Worm (Caenorhabditis elegans): ENCODE data around the gene fbxc-22.

fbxc-22 gene

DNA sequence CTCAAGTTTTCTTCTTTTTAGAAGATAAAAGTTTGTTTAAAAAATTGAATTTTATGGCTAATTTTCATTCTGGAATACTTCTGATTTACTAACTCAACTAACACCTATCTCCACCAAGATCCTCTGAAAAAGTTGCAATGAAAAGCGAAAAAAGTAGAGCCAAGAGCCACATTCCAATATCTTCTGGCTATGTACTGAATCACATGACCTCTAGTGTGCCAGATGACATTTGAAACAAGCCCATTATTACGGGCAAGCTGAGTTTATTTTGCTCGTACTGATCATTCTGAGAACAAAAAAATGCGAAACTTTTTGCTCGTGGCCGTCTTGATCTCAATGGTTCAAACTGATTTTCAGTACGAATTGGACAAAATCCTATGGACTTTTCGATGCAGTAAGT, 11.8 kb downstream of the fbxc-22 start, which contains the start of gene irld-36:
TSS of gene irld-36 (plus strand) at position 301 of the 400 bp plus-strand sequence.
- TF ChIP-seq egl-43 (GFP tag; IDR thresholded peaks at IDR 0.05), result no peak

DNA sequence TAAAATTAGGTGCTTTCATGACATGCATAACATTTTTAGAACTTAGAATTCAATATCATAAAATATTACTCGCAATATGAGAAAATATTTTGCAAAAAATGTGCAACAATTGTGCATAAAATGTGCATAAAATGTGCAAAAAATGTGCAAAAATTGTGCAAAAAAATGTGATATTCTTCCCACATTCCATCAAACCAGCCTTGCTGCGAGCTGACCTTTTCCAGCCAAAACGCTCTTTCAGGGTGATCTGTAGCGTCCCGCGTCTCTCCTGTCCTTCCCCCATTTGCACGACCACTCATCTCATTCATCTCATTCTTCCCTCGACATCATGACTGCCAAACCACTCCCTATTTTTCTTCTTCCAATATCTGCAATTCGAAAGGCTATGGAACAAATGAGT, 14.8 kb downstream of the fbxc-22 start, which contains the start of gene fbxb-17:
TSS of gene fbxb-17 (plus strand) at position 301 of the 400 bp plus-strand sequence.
- TF ChIP-seq unc-62 (GFP tag; optimal IDR thresholded peaks at IDR 0.05 in 1 of 2), result peak in 1 of 2 experiments; percentile 5
- TF ChIP-seq unc-62 (tag; optimal IDR thresholded peaks at IDR 0.05), result no peak
- no peak for TF ChIP-seq saeg-2 (GFP tag; IDR thresholded peaks at IDR 0.05)

DNA sequence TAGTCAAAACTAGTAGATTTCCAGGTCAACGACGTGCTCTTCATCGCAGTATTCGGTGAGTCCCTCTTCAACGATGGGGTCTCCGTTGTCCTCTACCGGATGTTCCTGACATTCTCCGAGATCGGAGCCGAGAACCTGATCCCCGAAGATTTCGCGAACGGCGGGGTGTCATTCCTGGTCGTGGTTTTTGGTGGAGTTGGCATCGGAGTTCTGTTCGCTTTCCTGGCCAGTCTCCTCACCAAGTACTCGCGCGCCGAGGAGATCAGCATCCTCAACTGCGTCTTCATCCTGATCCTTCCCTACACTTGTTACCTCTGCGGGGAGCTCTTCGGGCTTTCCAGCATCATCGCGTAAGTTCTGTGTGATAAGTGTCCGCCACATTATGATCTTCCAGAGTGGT, 18.2 kb downstream of the fbxc-22 start:
- TF ChIP-seq set-16 (GFP tag; IDR thresholded peaks at IDR 0.05), result peak; percentile 68; the same call in 1 of the 2 replicates
- no peak for TF ChIP-seq F37D6.2 (tag; optimal IDR thresholded peaks at IDR 0.05)
- TF ChIP-seq aha-1 (tag), result peak; percentile 54

DNA sequence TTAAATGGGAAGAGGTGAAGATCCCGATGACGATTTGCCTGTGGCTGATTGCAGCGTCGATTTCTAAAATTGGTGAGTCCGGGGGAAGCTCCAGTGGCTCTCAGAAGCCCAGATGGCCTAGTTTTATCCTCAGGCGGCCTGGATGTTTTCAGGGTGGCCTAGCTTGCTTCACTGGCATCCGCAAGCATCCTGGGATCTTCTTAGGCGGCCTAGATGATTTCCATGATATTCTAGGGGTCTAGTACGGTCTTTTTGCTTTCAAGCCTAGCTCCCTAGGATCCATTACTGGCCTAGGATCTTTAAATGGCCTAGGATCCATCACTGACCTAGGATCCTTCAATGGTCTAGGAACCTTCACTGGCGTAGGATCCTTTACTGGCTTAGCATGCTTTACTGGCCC, 19.9 kb downstream of the fbxc-22 start:
- TF ChIP-seq daf-12 (tag; optimal IDR thresholded peaks at IDR 0.05) (no peak), lin-1 (GFP tag; IDR thresholded peaks at IDR 0.05) (no peak), ceh-62 (tag; optimal IDR thresholded peaks at IDR 0.05) (no peak), aha-1 (tag) (peak; percentile 91), nhr-10 (tag; optimal IDR thresholded peaks at IDR 0.05) (no peak), aly-2 (tag; optimal IDR thresholded peaks at IDR 0.05) (no peak)

DNA sequence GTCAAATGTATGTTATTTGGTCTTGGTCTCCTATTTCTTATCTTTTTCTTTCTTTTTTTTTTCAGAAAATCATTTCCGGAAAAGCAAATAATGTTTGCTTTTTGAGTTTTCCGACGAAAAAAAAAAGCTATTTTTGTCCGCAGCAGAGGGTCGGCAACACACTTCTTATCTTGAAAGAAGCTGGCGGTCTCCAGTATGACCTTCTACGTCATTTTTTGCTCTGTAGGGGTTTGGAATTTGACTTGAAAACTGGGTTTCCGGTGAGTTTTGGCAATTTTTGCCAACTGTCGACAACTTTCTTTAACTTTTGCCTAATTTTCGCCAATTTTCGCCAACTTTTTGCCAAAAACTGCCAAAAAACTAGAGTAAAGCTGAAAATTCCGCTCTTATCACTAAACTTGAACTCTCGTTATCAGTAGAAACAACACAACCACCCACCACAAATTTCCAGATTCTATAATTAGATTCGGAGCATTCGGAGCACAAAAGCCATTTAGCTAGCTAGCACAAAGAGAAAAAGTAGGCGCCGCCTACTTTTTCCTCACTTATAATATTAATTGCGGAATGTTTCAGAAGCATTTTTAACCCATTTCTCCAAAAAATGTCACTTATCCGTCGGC, 20.5 kb downstream of the fbxc-22 start, which contains the start of gene nhx-6:
TSS of gene nhx-6 (plus strand) at position 570 of the 620 bp plus-strand sequence.
- peak; percentile 25 for TF ChIP-seq hlh-11 (tag; optimal IDR thresholded peaks at IDR 0.05)
- peak; percentile 46 for TF ChIP-seq aha-1 (tag)
- no peak for TF ChIP-seq T26A8.4 (GFP tag; IDR thresholded peaks at IDR 0.05)
- TF ChIP-seq nhr-28 (tag; optimal IDR thresholded peaks at IDR 0.05), result peak; percentile 6

DNA sequence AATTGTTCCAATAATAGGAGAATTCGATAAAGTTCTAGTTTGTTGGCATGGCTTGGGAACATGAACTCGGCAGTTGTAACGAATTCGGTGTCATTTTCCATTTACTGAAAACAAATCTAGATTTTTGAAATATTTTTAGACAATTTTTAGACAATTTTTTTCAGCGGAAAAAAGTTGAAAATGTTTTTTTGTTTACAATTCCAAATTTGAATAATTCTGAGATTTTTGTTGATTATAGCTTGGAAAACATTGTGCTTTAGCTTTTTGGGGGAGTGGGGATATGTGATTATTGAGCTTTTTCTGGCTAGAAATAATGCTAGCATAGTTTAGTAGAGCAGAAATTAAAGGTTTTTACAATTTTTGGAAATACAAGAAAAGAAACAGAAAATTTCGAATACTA, 22.0 kb downstream of the fbxc-22 start, which contains the start of gene srw-97:
TSS of gene srw-97 (minus strand) at position 101 of the 400 bp plus-strand sequence.
- TF ChIP-seq unc-62 (GFP tag; optimal IDR thresholded peaks at IDR 0.05 in 1 of 2), result peak in 1 of 2 experiments; percentile 62
- no peak for TF ChIP-seq unc-62 (tag; optimal IDR thresholded peaks at IDR 0.05)
- no peak for TF ChIP-seq snpc-4 (tag; optimal IDR thresholded peaks at IDR 0.05)

DNA sequence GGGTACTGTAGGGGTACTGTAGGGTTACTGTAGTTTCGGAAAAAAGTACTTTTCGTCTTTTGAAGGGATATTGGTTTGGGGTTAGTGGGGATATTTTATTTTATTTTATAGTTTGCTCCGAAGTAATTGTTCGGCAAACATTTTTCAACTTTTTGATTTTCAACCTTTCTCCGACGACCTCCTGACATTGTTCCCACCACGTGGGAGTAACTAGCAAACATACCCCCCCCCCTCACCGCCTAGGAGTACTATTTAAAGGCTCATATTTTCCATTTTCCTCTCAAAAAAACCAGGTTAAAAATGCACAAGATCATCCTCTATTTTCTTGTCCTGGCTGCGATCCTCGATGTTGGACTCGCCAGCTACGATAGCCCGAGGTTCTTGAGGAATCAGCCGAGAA, 24.9 kb downstream of the fbxc-22 start, which contains the start of gene srlf-29:
TSS of gene srlf-29 (plus strand) at position 301 of the 400 bp plus-strand sequence.
- TF ChIP-seq T20F7.1 (GFP tag; optimal IDR thresholded peaks at IDR 0.05) (no peak), unc-62 (GFP tag; optimal IDR thresholded peaks at IDR 0.05 in 1 of 2) (peak in 1 of 2 experiments; percentile 49), unc-62 (tag; optimal IDR thresholded peaks at IDR 0.05) (no peak)

DNA sequence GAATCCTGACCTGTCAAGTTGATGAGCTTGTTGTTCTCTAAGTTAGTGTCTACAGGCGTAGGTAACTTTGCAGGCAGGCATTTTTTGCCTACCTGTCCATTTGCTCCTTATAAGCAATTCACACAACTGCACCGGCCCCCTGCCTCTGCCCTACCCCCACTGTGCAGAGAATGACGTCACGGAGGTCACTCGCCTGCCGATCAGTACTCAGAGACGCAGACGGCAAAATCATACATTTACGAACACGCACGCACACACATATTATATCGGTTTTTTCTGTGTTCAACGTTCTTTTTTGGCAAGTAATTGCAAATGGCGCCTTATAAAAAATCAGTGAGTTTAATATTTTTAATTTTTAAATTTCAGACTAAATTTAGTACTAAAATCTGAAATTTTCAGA, 27.4 kb downstream of the fbxc-22 start, which contains the start of gene duxl-1:
TSS of gene duxl-1 (plus strand) at position 184 of the 400 bp plus-strand sequence.
- TF ChIP-seq Y75B8A.6 (GFP tag; IDR thresholded peaks at IDR 0.05) (no peak), nhr-42 (GFP tag; IDR thresholded peaks at IDR 0.05) (no peak), mes-2 (tag; optimal IDR thresholded peaks at IDR 0.05; ENCODE audit: poor library complexity, severe bottlenecking) (peak; percentile 71), aha-1 (tag) (peak; percentile 93), mxl-3 (GFP tag; optimal IDR thresholded peaks at IDR 0.05) (peak; percentile 7), dmd-6 (GFP tag; IDR thresholded peaks at IDR 0.05) (peak; percentile 76), dmd-8 (GFP tag; IDR thresholded peaks at IDR 0.05) (no peak), nhr-102 (tag; optimal IDR thresholded peaks at IDR 0.05) (peak; percentile 11), rbr-2 (tag; optimal IDR thresholded peaks at IDR 0.05) (no peak), daf-8 (GFP tag; IDR thresholded peaks at IDR 0.05) (no peak), duxl-1 (tag; optimal IDR thresholded peaks at IDR 0.05; ENCODE audit: poor library complexity) (peak; percentile 88), daf-16 (GFP tag; optimal IDR thresholded peaks at IDR 0.05) (no peak), daf-16 (tag; optimal IDR thresholded peaks at IDR 0.05) (no peak), mdl-1 (tag; optimal IDR thresholded peaks at IDR 0.05) (peak in 1 of 2 experiments; percentile 2), lin-29 (GFP tag; IDR thresholded peaks at IDR 0.05) (no peak), nhr-41 (GFP tag; IDR thresholded peaks at IDR 0.05) (peak; percentile 50; the same call in 1 of the 2 replicates), nhr-48 (tag; optimal IDR thresholded peaks at IDR 0.05) (peak; percentile 6), nhr-25 (tag; optimal IDR thresholded peaks at IDR 0.05; ENCODE audit: borderline replicate concordance, insufficient read depth) (no peak), hmg-1.1 (GFP tag; IDR thresholded peaks at IDR 0.05) (peak; percentile 33; the same call in 1 of the 2 replicates), ztf-11 (tag; optimal IDR thresholded peaks at IDR 0.05) (no peak), nhr-28 (tag; optimal IDR thresholded peaks at IDR 0.05) (peak; percentile 36)

Data from whole organism, L4 larva.